Fruit fly (Drosophila melanogaster) whole organism, embryonic: ENCODE results near the gene Fie.

Experiments used
- BEAF-32 ChIP-seq: fragments of 200-800 bp; sonication (Bioruptor generic); optimal IDR thresholded peaks from 3 replicates; lab custom pipeline; 2017; ENCODE audit warnings: missing biosample characterization, missing genetic modification characterization, mild to moderate bottlenecking, moderate library complexity, missing genetic modification reagents
- BtbVII ChIP-seq: fragments of 200-800 bp; sonication (Bioruptor generic); optimal IDR thresholded peaks from 3 replicates; lab custom pipeline; 2017; ENCODE audit warnings: missing biosample characterization, mild to moderate bottlenecking, missing genetic modification characterization
- CG11456 ChIP-seq: fragments of 200-800 bp; sonication (Bioruptor generic); IDR thresholded peaks from 3 replicates; pipeline ENCODE4 v1.3.6; 2022; ENCODE audit warnings: missing biosample characterization, missing genetic modification characterization
- CG11504 ChIP-seq: fragments of 200-800 bp; sonication (Bioruptor generic); optimal IDR thresholded peaks from 3 replicates; lab custom pipeline; 2019; ENCODE audit warnings: missing biosample characterization, mild to moderate bottlenecking, missing genetic modification characterization, moderate library complexity
- CG12659 ChIP-seq: fragments of 200-800 bp; sonication (Bioruptor generic); optimal IDR thresholded peaks from 3 replicates; lab custom pipeline; 2017; ENCODE audit warnings: mild to moderate bottlenecking, missing biosample characterization, missing genetic modification reagents, missing genetic modification characterization
- CG15011 ChIP-seq: fragments of 200-800 bp; sonication (Bioruptor generic); optimal IDR thresholded peaks from 3 replicates; lab custom pipeline; 2018; ENCODE audit warnings: missing biosample characterization, mild to moderate bottlenecking, missing genetic modification characterization
- CG15514 ChIP-seq: fragments of 200-800 bp; sonication (Bioruptor generic); optimal IDR thresholded peaks from 3 replicates; lab custom pipeline; 2017; ENCODE audit warnings: missing biosample characterization, missing genetic modification characterization, mild to moderate bottlenecking, moderate library complexity, missing genetic modification reagents
- CG2129 ChIP-seq: fragments of 200-800 bp; sonication (Bioruptor generic); IDR thresholded peaks from 2 replicates; pipeline ENCODE4 v1.3.6; 2022; ENCODE audit warnings: missing biosample characterization, missing genetic modification characterization; ENCODE audit not compliant: partially characterized antibody
- CG2678 ChIP-seq: fragments of 200-800 bp; sonication (Bioruptor generic); optimal IDR thresholded peaks from 3 replicates; lab custom pipeline; 2019; ENCODE audit warnings: missing biosample characterization, mild to moderate bottlenecking, missing genetic modification characterization, moderate library complexity
- CG31441 ChIP-seq: fragments of 200-800 bp; sonication (Bioruptor generic); IDR thresholded peaks from 2 replicates; pipeline ENCODE4 v1.3.6; 2022; ENCODE audit warnings: missing biosample characterization, missing genetic modification characterization
- CG3838 ChIP-seq: fragments of 200-800 bp; sonication (Bioruptor generic); optimal IDR thresholded peaks from 3 replicates; lab custom pipeline; 2016; ENCODE audit warnings: missing biosample characterization, missing genetic modification characterization
- CG3995 ChIP-seq: fragments of 200-800 bp; sonication (Bioruptor generic); optimal IDR thresholded peaks from 3 replicates; lab custom pipeline; 2016; ENCODE audit warnings: missing biosample characterization, missing genetic modification characterization
- CG4854 ChIP-seq: fragments of 200-800 bp; sonication (Bioruptor generic); optimal IDR thresholded peaks from 2 replicates; lab custom pipeline; 2016; ENCODE audit warnings: missing biosample characterization, missing genetic modification characterization, inconsistent platforms
- CG5180 ChIP-seq: fragments of 200-800 bp; sonication (Bioruptor generic); optimal IDR thresholded peaks from 3 replicates; lab custom pipeline; 2017; ENCODE audit warnings: missing biosample characterization, missing genetic modification characterization, mild to moderate bottlenecking, moderate library complexity, missing genetic modification reagents
- CG7963 ChIP-seq: fragments of 200-800 bp; sonication (Bioruptor generic); IDR thresholded peaks from 3 replicates; pipeline ENCODE4 v1.3.6; 2022; ENCODE audit warnings: missing biosample characterization, missing genetic modification characterization; ENCODE audit not compliant: partially characterized antibody
- CG8924 ChIP-seq: fragments of 200-800 bp; optimal IDR thresholded peaks from 3 replicates; lab custom pipeline; 2019; ENCODE audit warnings: missing biosample characterization, mild to moderate bottlenecking, missing genetic modification characterization, moderate library complexity
- CHES-1-like ChIP-seq: fragments of 200-800 bp; sonication (Bioruptor generic); optimal IDR thresholded peaks from 2 replicates; lab custom pipeline; 2016; ENCODE audit warnings: missing biosample characterization, missing genetic modification characterization
- Doc3 ChIP-seq: fragments of 200-800 bp; sonication (Bioruptor generic); IDR thresholded peaks from 3 replicates; pipeline ENCODE4 v1.3.6; 2022; ENCODE audit warnings: missing biosample characterization, missing genetic modification characterization; ENCODE audit not compliant: partially characterized antibody
- ERR ChIP-seq: fragments of 200-800 bp; sonication (Bioruptor generic); optimal IDR thresholded peaks from 2 replicates; lab custom pipeline; 2016; ENCODE audit warnings: missing biosample characterization, missing genetic modification characterization
- Fer1 ChIP-seq: fragments of 200-800 bp; sonication (Bioruptor generic); optimal IDR thresholded peaks from 2 replicates; lab custom pipeline; 2017; ENCODE audit warnings: missing biosample characterization, mild to moderate bottlenecking, missing genetic modification characterization
- HHEX ChIP-seq: fragments of 200-800 bp; sonication (Bioruptor generic); optimal IDR thresholded peaks from 3 replicates; lab custom pipeline; 2017; ENCODE audit warnings: missing biosample characterization, mild to moderate bottlenecking, missing genetic modification characterization, missing genetic modification reagents
- Hsf ChIP-seq: fragments of 200-800 bp; sonication (Bioruptor generic); optimal IDR thresholded peaks from 3 replicates; lab custom pipeline; 2016; ENCODE audit warnings: missing biosample characterization, missing genetic modification characterization
- MTF-1 ChIP-seq: fragments of 200-800 bp; sonication (Bioruptor generic); optimal IDR thresholded peaks from 2 replicates; lab custom pipeline; 2018; ENCODE audit warnings: missing biosample characterization, mild to moderate bottlenecking, missing genetic modification characterization, borderline replicate concordance
- Oaz ChIP-seq: fragments of 200-800 bp; sonication (Bioruptor generic); IDR thresholded peaks from 2 replicates; pipeline ENCODE4 v1.3.6; 2022; ENCODE audit warnings: missing biosample characterization, missing genetic modification characterization
- TFAM ChIP-seq: fragments of 200-800 bp; sonication (Bioruptor generic); optimal IDR thresholded peaks from 2 replicates; lab custom pipeline; 2017; ENCODE audit warnings: missing biosample characterization, missing genetic modification characterization, inconsistent platforms
- Vsx1 ChIP-seq: fragments of 200-800 bp; sonication (Bioruptor generic); optimal IDR thresholded peaks from 2 replicates; lab custom pipeline; 2017; ENCODE audit warnings: missing biosample characterization, mild to moderate bottlenecking, missing genetic modification characterization, missing genetic modification reagents
- bowl ChIP-seq: fragments of 200-800 bp; sonication (Bioruptor generic); IDR thresholded peaks from 2 replicates; pipeline ENCODE4 v1.3.6; 2022; ENCODE audit warnings: missing biosample characterization, missing genetic modification characterization
- cg ChIP-seq: fragments of 200-800 bp; sonication (Bioruptor generic); optimal IDR thresholded peaks from 3 replicates; lab custom pipeline; 2019; ENCODE audit warnings: missing biosample characterization, mild to moderate bottlenecking, missing genetic modification characterization, moderate library complexity
- croc ChIP-seq: fragments of 200-800 bp; sonication (Bioruptor generic); conservative IDR thresholded peaks from 3 replicates; pipeline ENCODE4 v1.3.6; 2022; ENCODE audit warnings: missing biosample characterization, missing genetic modification characterization
- da ChIP-seq: fragments of 200-800 bp; sonication (Bioruptor generic); optimal IDR thresholded peaks from 2 replicates; lab custom pipeline; 2016; ENCODE audit warnings: missing biosample characterization, missing genetic modification characterization
- dmrt99B ChIP-seq: fragments of 200-800 bp; sonication (Bioruptor generic); optimal IDR thresholded peaks from 2 replicates; lab custom pipeline; 2018; ENCODE audit warnings: missing biosample characterization, mild to moderate bottlenecking, missing genetic modification characterization, moderate library complexity
- ems ChIP-seq: fragments of 200-800 bp; sonication (Bioruptor generic); optimal IDR thresholded peaks from 3 replicates; lab custom pipeline; 2016; ENCODE audit warnings: missing biosample characterization, missing genetic modification characterization
- exex ChIP-seq: fragments of 200-800 bp; sonication (Bioruptor generic); optimal IDR thresholded peaks from 4 replicates; lab custom pipeline; 2018; ENCODE audit warnings: missing biosample characterization, mild to moderate bottlenecking, missing genetic modification characterization, moderate library complexity
- gcm2 ChIP-seq: fragments of 200-800 bp; sonication (Bioruptor generic); optimal IDR thresholded peaks from 2 replicates; lab custom pipeline; 2016; ENCODE audit warnings: missing biosample characterization, missing genetic modification characterization
- grau ChIP-seq: fragments of 200-800 bp; optimal IDR thresholded peaks from 3 replicates; lab custom pipeline; 2019; ENCODE audit warnings: missing biosample characterization, mild to moderate bottlenecking, missing genetic modification characterization, moderate library complexity
- kay ChIP-seq: fragments of 200-800 bp; sonication (Bioruptor generic); optimal IDR thresholded peaks from 2 replicates; lab custom pipeline; 2016; ENCODE audit warnings: missing biosample characterization, missing genetic modification characterization
- lbe ChIP-seq: fragments of 200-800 bp; sonication (Bioruptor generic); optimal IDR thresholded peaks from 2 replicates; lab custom pipeline; 2016; ENCODE audit warnings: missing biosample characterization, mild to moderate bottlenecking, missing genetic modification characterization
- lola ChIP-seq, 3 experiments: fragments of >200 bp in 2 of 3; fragments of 200-800 bp in 1 of 3; sonication (Bioruptor generic) in 1 of 3; optimal IDR thresholded peaks; 2 replicates each; lab custom pipeline; 2017 to 2019; ENCODE audit warnings: missing biosample characterization in 3 of 3, missing genetic modification characterization in 3 of 3, mild to moderate bottlenecking in 1 of 3, moderate library complexity in 1 of 3
- mirr ChIP-seq: fragments of 200-800 bp; sonication (Bioruptor generic); optimal IDR thresholded peaks from 3 replicates; lab custom pipeline; 2018; ENCODE audit warnings: missing biosample characterization, mild to moderate bottlenecking, missing genetic modification characterization
- p53 ChIP-seq: fragments of 200-800 bp; sonication (Bioruptor generic); optimal IDR thresholded peaks from 2 replicates; lab custom pipeline; 2016; ENCODE audit warnings: missing biosample characterization, missing genetic modification characterization
- phol ChIP-seq: fragments of 200-800 bp; sonication (Bioruptor generic); optimal IDR thresholded peaks from 3 replicates; lab custom pipeline; 2018; ENCODE audit warnings: missing biosample characterization, mild to moderate bottlenecking, missing genetic modification characterization, moderate library complexity
- pum ChIP-seq: fragments of 200-800 bp; sonication (Bioruptor generic); optimal IDR thresholded peaks from 2 replicates; lab custom pipeline; 2016; ENCODE audit warnings: missing biosample characterization, missing genetic modification characterization
- rib ChIP-seq: fragments of 200-800 bp; sonication (Bioruptor generic); IDR thresholded peaks from 2 replicates; pipeline ENCODE4 v1.3.6; 2022; ENCODE audit warnings: missing biosample characterization, missing genetic modification characterization
- run ChIP-seq: fragments of 200-800 bp; sonication (Bioruptor generic); optimal IDR thresholded peaks from 3 replicates; lab custom pipeline; 2018; ENCODE audit warnings: missing biosample characterization, mild to moderate bottlenecking, missing genetic modification characterization
- sd ChIP-seq: fragments of 200-800 bp; sonication (Bioruptor generic); optimal IDR thresholded peaks from 3 replicates; lab custom pipeline; 2018; ENCODE audit warnings: missing biosample characterization, mild to moderate bottlenecking, missing genetic modification characterization, moderate library complexity
- sens ChIP-seq: fragments of 200-800 bp; sonication (Bioruptor generic); peaks from one replicate; lab custom pipeline; 2016; ENCODE audit warnings: missing biosample characterization, missing genetic modification characterization
- tap ChIP-seq: fragments of 200-800 bp; optimal IDR thresholded peaks from 3 replicates; lab custom pipeline; 2019; ENCODE audit warnings: missing biosample characterization, mild to moderate bottlenecking, missing genetic modification characterization, moderate library complexity
- ttk ChIP-seq: fragments of 200-800 bp; sonication (Bioruptor generic); IDR thresholded peaks from 2 replicates; pipeline ENCODE4 v2.1.2; 2022; ENCODE audit warnings: missing biosample characterization, missing genetic modification characterization
- tx ChIP-seq: fragments of 200-800 bp; sonication (Bioruptor generic); optimal IDR thresholded peaks from 2 replicates; lab custom pipeline; 2016; ENCODE audit warnings: missing biosample characterization, missing genetic modification characterization
- yki ChIP-seq: fragments of >200 bp; optimal IDR thresholded peaks from 3 replicates; lab custom pipeline; 2018
- z ChIP-seq: fragments of 200-800 bp; sonication (Bioruptor generic); IDR thresholded peaks from 3 replicates; pipeline ENCODE4 v1.3.6; 2022; ENCODE audit warnings: missing biosample characterization, missing genetic modification characterization

Fie gene

dm6 chr3L:3932742-3933289 is 40.4 kb downstream of the Fie start (continued):
- TF ChIP-seq sd (tag; lab: Kevin White, UChicago) (peak; percentile 43), CG5180 (no peak), exex (tag; lab: Kevin White, UChicago) (peak; percentile 25), CG2129 (GFP tag; lab: Robert Waterston, UW) (no peak), croc (no peak), CG15011 (GFP tag; lab: Kevin White, UChicago) (peak; percentile 25), kay (GFP tag; lab: Kevin White, UChicago) (no peak), TFAM (no peak), ERR (GFP tag; lab: Kevin White, UChicago) (no peak), Vsx1 (GFP tag; lab: Kevin White, UChicago) (peak; percentile 17), MTF-1 (GFP tag; lab: Kevin White, UChicago) (no peak), dmrt99B (tag; lab: Kevin White, UChicago) (no peak), gcm2 (GFP tag; lab: Kevin White, UChicago) (no peak), CG3838 (no peak), CG11456 (GFP tag; lab: Robert Waterston, UW) (no peak), bowl (GFP tag; lab: Robert Waterston, UW) (no peak), tx (GFP tag; lab: Kevin White, UChicago) (no peak), CG4854 (GFP tag; lab: Kevin White, UChicago) (no peak), BEAF-32 (GFP tag; lab: Kevin White, UChicago) (no peak), HHEX (GFP tag; lab: Kevin White, UChicago) (peak; percentile 29), z (no peak), sens (GFP tag; lab: Kevin White, UChicago) (peak; percentile 44), Fer1 (GFP tag; lab: Kevin White, UChicago) (peak; percentile 65), cg (no peak), Oaz (GFP tag; lab: Robert Waterston, UW) (no peak), rib (no peak), Doc3 (no peak), run (tag; lab: Kevin White, UChicago) (no peak), da (GFP tag; lab: Kevin White, UChicago) (no peak), CG31441 (no peak), phol (tag; lab: Kevin White, UChicago) (no peak), CG8924 (tag; lab: Kevin White, UChicago) (peak; percentile 8), yki (lab: Kevin White, UChicago) (no peak), ems (GFP tag; lab: Kevin White, UChicago) (no peak), CG11504 (tag; lab: Kevin White, UChicago) (peak; percentile 1), CG3995 (no peak), BtbVII (peak; percentile 54), p53 (GFP tag; lab: Kevin White, UChicago) (no peak), pum (GFP tag; lab: Kevin White, UChicago) (no peak), lbe (GFP tag; lab: Kevin White, UChicago) (no peak), CG7963 (GFP tag; lab: Robert Waterston, UW) (no peak), tap (no peak), mirr (GFP tag; lab: Kevin White, UChicago) (peak; percentile 27), CG2678 (tag; lab: Kevin White, UChicago) (peak; percentile 64), CG12659 (GFP tag; lab: Kevin White, UChicago) (peak; percentile 32), CG15514 (GFP tag; lab: Kevin White, UChicago) (peak; percentile 64), lola (GFP tag; optimal IDR thresholded peaks at IDR 0.05; lab: Kevin White, UChicago) (no peak), grau (tag; lab: Kevin White, UChicago) (peak; percentile 8), Hsf (GFP tag; lab: Kevin White, UChicago) (no peak), CHES-1-like (GFP tag; lab: Kevin White, UChicago) (no peak), ttk (GFP tag; lab: Robert Waterston, UW) (no peak)
